Fruit fly (Drosophila melanogaster) whole organism, embryonic: ENCODE results near the gene mRpS14.

Experiments
- Bgb ChIP-seq: fragments of 200-800 bp; sonication (Bioruptor generic); IDR thresholded peaks from 2 replicates; pipeline ENCODE4 v1.3.6; 2022; ENCODE audit warnings: missing biosample characterization, missing genetic modification characterization; ENCODE audit not compliant: partially characterized antibody
- CG10274 ChIP-seq: fragments of 200-800 bp; sonication (Bioruptor generic); optimal IDR thresholded peaks from 3 replicates; lab custom pipeline; 2017; ENCODE audit warnings: missing biosample characterization, mild to moderate bottlenecking, missing genetic modification characterization
- CG11560 ChIP-seq: fragments of 200-800 bp; sonication (Bioruptor generic); IDR thresholded peaks from 3 replicates; pipeline ENCODE4 v1.3.6; 2022; ENCODE audit warnings: missing biosample characterization, missing genetic modification characterization
- CG11696 ChIP-seq: fragments of 200-800 bp; sonication (Bioruptor generic); IDR thresholded peaks from 2 replicates; pipeline ENCODE4 v1.3.6; 2022; ENCODE audit warnings: missing biosample characterization, missing genetic modification characterization
- CG12155 ChIP-seq: fragments of 200-800 bp; sonication (Bioruptor generic); optimal IDR thresholded peaks from 3 replicates; lab custom pipeline; 2016; ENCODE audit warnings: missing biosample characterization, missing genetic modification characterization
- CG12659 ChIP-seq: fragments of 200-800 bp; sonication (Bioruptor generic); optimal IDR thresholded peaks from 3 replicates; lab custom pipeline; 2017; ENCODE audit warnings: mild to moderate bottlenecking, missing biosample characterization, missing genetic modification reagents, missing genetic modification characterization
- CG13123 ChIP-seq: fragments of 200-800 bp; sonication (Bioruptor generic); optimal IDR thresholded peaks from 2 replicates; lab custom pipeline; 2016; ENCODE audit warnings: missing biosample characterization, missing genetic modification characterization
- CG14965 ChIP-seq: fragments of 200-800 bp; sonication (Bioruptor generic); optimal IDR thresholded peaks from 2 replicates; lab custom pipeline; 2016; ENCODE audit warnings: missing biosample characterization, missing genetic modification characterization, borderline replicate concordance
- CG1603 ChIP-seq: fragments of 200-800 bp; sonication (Bioruptor generic); optimal IDR thresholded peaks from 2 replicates; lab custom pipeline; 2019; ENCODE audit warnings: missing biosample characterization, mild to moderate bottlenecking, missing genetic modification characterization, moderate library complexity
- CG16779 ChIP-seq: fragments of 200-800 bp; sonication (Bioruptor generic); IDR thresholded peaks from 2 replicates; pipeline ENCODE4 v1.3.6; 2022; ENCODE audit warnings: missing biosample characterization, missing genetic modification characterization
- CG2120 ChIP-seq: fragments of 200-800 bp; sonication (Bioruptor generic); optimal IDR thresholded peaks from 3 replicates; lab custom pipeline; 2016; ENCODE audit warnings: missing biosample characterization, missing genetic modification characterization
- CG2712 ChIP-seq: fragments of 200-800 bp; optimal IDR thresholded peaks from 3 replicates; lab custom pipeline; 2019; ENCODE audit warnings: missing biosample characterization, mild to moderate bottlenecking, missing genetic modification characterization, moderate library complexity
- CG30403 ChIP-seq: fragments of 200-800 bp; sonication (Bioruptor generic); optimal IDR thresholded peaks from 3 replicates; lab custom pipeline; 2016; ENCODE audit warnings: missing biosample characterization, missing genetic modification characterization
- CG3281 ChIP-seq: fragments of 200-800 bp; sonication (Bioruptor generic); optimal IDR thresholded peaks from 3 replicates; lab custom pipeline; 2017; ENCODE audit warnings: missing biosample characterization, mild to moderate bottlenecking, missing genetic modification characterization
- CG34422 ChIP-seq: fragments of 200-800 bp; sonication (Bioruptor generic); IDR thresholded peaks from 3 replicates; pipeline ENCODE4 v1.3.6; 2022; ENCODE audit warnings: missing biosample characterization, missing genetic modification characterization
- CG4854 ChIP-seq: fragments of 200-800 bp; sonication (Bioruptor generic); optimal IDR thresholded peaks from 2 replicates; lab custom pipeline; 2016; ENCODE audit warnings: missing biosample characterization, missing genetic modification characterization, inconsistent platforms
- CG6254 ChIP-seq: fragments of 200-800 bp; sonication (Bioruptor generic); optimal IDR thresholded peaks from 3 replicates; lab custom pipeline; 2017; ENCODE audit warnings: mild to moderate bottlenecking, missing biosample characterization, missing genetic modification reagents, missing genetic modification characterization
- CoRest ChIP-seq: fragments of 200-800 bp; sonication (Bioruptor generic); optimal IDR thresholded peaks from 3 replicates; lab custom pipeline; 2018; ENCODE audit warnings: missing biosample characterization, mild to moderate bottlenecking, missing genetic modification characterization, moderate library complexity
- Dip3 ChIP-seq: fragments of 200-800 bp; sonication (Bioruptor generic); optimal IDR thresholded peaks from 3 replicates; lab custom pipeline; 2016; ENCODE audit warnings: missing biosample characterization, missing genetic modification characterization
- E2f2 ChIP-seq: fragments of 200-800 bp; sonication (Bioruptor generic); IDR thresholded peaks from 2 replicates; pipeline ENCODE4 v1.3.6; 2022; ENCODE audit warnings: missing biosample characterization, missing genetic modification characterization
- Elba2 ChIP-seq: fragments of 200-800 bp; sonication (Bioruptor generic); optimal IDR thresholded peaks from 3 replicates; lab custom pipeline; 2016; ENCODE audit warnings: missing biosample characterization, missing genetic modification characterization
- Hsf ChIP-seq: fragments of 200-800 bp; sonication (Bioruptor generic); optimal IDR thresholded peaks from 3 replicates; lab custom pipeline; 2016; ENCODE audit warnings: missing biosample characterization, missing genetic modification characterization
- Kr ChIP-seq: fragments of 200-800 bp; sonication (Bioruptor generic); optimal IDR thresholded peaks from 2 replicates; lab custom pipeline; 2017; ENCODE audit warnings: missing biosample characterization, mild to moderate bottlenecking, missing genetic modification characterization
- NC2α ChIP-seq: fragments of 200-800 bp; sonication (Bioruptor generic); optimal IDR thresholded peaks from 2 replicates; lab custom pipeline; 2016; ENCODE audit warnings: missing biosample characterization, missing genetic modification characterization
- Nf-YA ChIP-seq: fragments of 200-800 bp; sonication (Bioruptor generic); IDR thresholded peaks from 2 replicates; pipeline ENCODE4 v1.3.6; 2022; ENCODE audit warnings: missing biosample characterization, missing genetic modification characterization
- Opbp ChIP-seq: fragments of 200-800 bp; sonication (Bioruptor generic); IDR thresholded peaks from 3 replicates; pipeline ENCODE4 v1.3.6; 2022; ENCODE audit warnings: missing biosample characterization, missing genetic modification characterization; ENCODE audit not compliant: partially characterized antibody
- Sin3A ChIP-seq: fragments of >200 bp; optimal IDR thresholded peaks from 2 replicates; lab custom pipeline; 2018
- Vsx1 ChIP-seq: fragments of 200-800 bp; sonication (Bioruptor generic); optimal IDR thresholded peaks from 2 replicates; lab custom pipeline; 2017; ENCODE audit warnings: missing biosample characterization, mild to moderate bottlenecking, missing genetic modification characterization, missing genetic modification reagents
- Xbp1 ChIP-seq: fragments of 200-800 bp; sonication (Bioruptor generic); optimal IDR thresholded peaks from 3 replicates; lab custom pipeline; 2016; ENCODE audit warnings: missing biosample characterization, mild to moderate bottlenecking, missing genetic modification characterization
- YL-1 ChIP-seq: fragments of 200-800 bp; sonication (Bioruptor generic); optimal IDR thresholded peaks from 3 replicates; lab custom pipeline; 2017; ENCODE audit warnings: missing biosample characterization, mild to moderate bottlenecking, missing genetic modification characterization
- amos ChIP-seq: fragments of 200-800 bp; sonication (Bioruptor generic); IDR thresholded peaks from 2 replicates; pipeline ENCODE4 v1.3.6; 2022; ENCODE audit warnings: missing biosample characterization, missing genetic modification characterization; ENCODE audit not compliant: partially characterized antibody
- bab2 ChIP-seq: fragments of 200-800 bp; sonication (Bioruptor generic); optimal IDR thresholded peaks from 2 replicates; lab custom pipeline; 2016; ENCODE audit warnings: missing biosample characterization, missing genetic modification characterization
- bcd ChIP-seq: fragments of 200-800 bp; sonication (Bioruptor generic); optimal IDR thresholded peaks from 2 replicates; lab custom pipeline; 2017; ENCODE audit warnings: missing biosample characterization, mild to moderate bottlenecking, missing genetic modification characterization
- btn ChIP-seq: fragments of 200-800 bp; sonication (Bioruptor generic); optimal IDR thresholded peaks from 2 replicates; lab custom pipeline; 2016; ENCODE audit warnings: missing biosample characterization, missing genetic modification characterization
- cwo ChIP-seq: fragments of 200-800 bp; sonication (Bioruptor generic); optimal IDR thresholded peaks from 3 replicates; lab custom pipeline; 2017; ENCODE audit warnings: missing biosample characterization, missing genetic modification characterization, mild to moderate bottlenecking, moderate library complexity, missing genetic modification reagents
- emc ChIP-seq: fragments of 200-800 bp; sonication (Bioruptor generic); optimal IDR thresholded peaks from 2 replicates; lab custom pipeline; 2016; ENCODE audit warnings: missing biosample characterization, missing genetic modification characterization
- ems ChIP-seq: fragments of 200-800 bp; sonication (Bioruptor generic); optimal IDR thresholded peaks from 3 replicates; lab custom pipeline; 2016; ENCODE audit warnings: missing biosample characterization, missing genetic modification characterization
- en ChIP-seq: fragments of 200-800 bp; sonication (Bioruptor generic); optimal IDR thresholded peaks from 2 replicates; lab custom pipeline; 2016; ENCODE audit warnings: missing biosample characterization, missing genetic modification characterization
- ewg ChIP-seq: fragments of 200-800 bp; sonication (Bioruptor generic); optimal IDR thresholded peaks from 3 replicates; lab custom pipeline; 2017; ENCODE audit warnings: mild to moderate bottlenecking, missing biosample characterization, missing genetic modification reagents, missing genetic modification characterization
- fd3F ChIP-seq: fragments of 200-800 bp; sonication (Bioruptor generic); optimal IDR thresholded peaks from 2 replicates; lab custom pipeline; 2018; ENCODE audit warnings: missing biosample characterization, mild to moderate bottlenecking, missing genetic modification characterization, moderate library complexity
- gsb ChIP-seq: fragments of 200-800 bp; sonication (Bioruptor generic); IDR thresholded peaks from 2 replicates; pipeline ENCODE4 v1.3.6; 2022; ENCODE audit warnings: missing biosample characterization, missing genetic modification characterization
- h ChIP-seq: fragments of >200 bp; optimal IDR thresholded peaks from 2 replicates; lab custom pipeline; 2017
- nom ChIP-seq: fragments of 200-800 bp; sonication (Bioruptor generic); optimal IDR thresholded peaks from 2 replicates; lab custom pipeline; 2017; ENCODE audit warnings: missing biosample characterization, missing genetic modification characterization, mild to moderate bottlenecking, moderate library complexity, missing genetic modification reagents
- rib ChIP-seq: fragments of 200-800 bp; sonication (Bioruptor generic); IDR thresholded peaks from 2 replicates; pipeline ENCODE4 v1.3.6; 2022; ENCODE audit warnings: missing biosample characterization, missing genetic modification characterization
- sim ChIP-seq: fragments of 200-800 bp; sonication (Bioruptor generic); IDR thresholded peaks from 2 replicates; pipeline ENCODE4 v1.3.6; 2022; ENCODE audit warnings: missing biosample characterization, missing genetic modification characterization
- sna ChIP-seq: fragments of 200-800 bp; sonication (Bioruptor generic); IDR thresholded peaks from 2 replicates; pipeline ENCODE4 v1.3.6; 2022; ENCODE audit warnings: missing biosample characterization, missing genetic modification characterization; ENCODE audit not compliant: partially characterized antibody
- sr ChIP-seq: fragments of 200-800 bp; sonication (Bioruptor generic); IDR thresholded peaks from 3 replicates; pipeline ENCODE4 v1.3.6; 2022; ENCODE audit warnings: missing biosample characterization, missing genetic modification characterization
- tup ChIP-seq: fragments of 200-800 bp; sonication (Bioruptor generic); optimal IDR thresholded peaks from 2 replicates; lab custom pipeline; 2016; ENCODE audit warnings: missing biosample characterization, mild to moderate bottlenecking, missing genetic modification characterization, moderate library complexity
- unpg ChIP-seq: fragments of 200-800 bp; sonication (Bioruptor generic); optimal IDR thresholded peaks from 3 replicates; lab custom pipeline; 2018; ENCODE audit warnings: missing biosample characterization, mild to moderate bottlenecking, missing genetic modification characterization, moderate library complexity
- vfl ChIP-seq: fragments of 200-800 bp; sonication (Bioruptor generic); optimal IDR thresholded peaks from 2 replicates; lab custom pipeline; 2016; ENCODE audit warnings: missing biosample characterization, missing genetic modification characterization
- yki ChIP-seq: fragments of >200 bp; optimal IDR thresholded peaks from 3 replicates; lab custom pipeline; 2018
- zfh2 ChIP-seq: fragments of 200-800 bp; sonication (Bioruptor generic); optimal IDR thresholded peaks from 2 replicates; lab custom pipeline; 2016; ENCODE audit warnings: missing biosample characterization, missing genetic modification characterization

mRpS14 gene

DNA sequence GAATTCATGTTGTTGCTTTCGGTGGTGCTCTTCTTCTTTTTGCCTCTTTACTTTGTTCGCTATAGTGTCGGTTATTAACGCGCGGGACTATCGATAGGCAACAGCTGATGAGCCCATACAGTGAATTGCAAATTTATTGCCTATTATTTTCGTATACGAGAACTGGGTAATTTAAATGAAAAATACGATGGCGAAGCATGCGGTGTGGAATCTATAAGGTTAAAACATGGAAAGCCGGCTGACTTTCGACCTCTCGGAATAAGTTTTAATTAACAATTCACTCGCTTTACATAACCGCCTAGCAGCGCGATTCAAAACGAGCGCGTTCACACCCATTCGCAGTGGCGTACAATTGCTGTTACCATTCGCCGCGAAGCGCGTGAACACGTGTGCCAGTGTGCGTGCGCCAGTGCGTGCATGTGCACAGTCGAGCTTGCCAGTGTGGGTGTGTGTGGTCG lies at the start of gene mRpS14, which contains the start of gene Naa15-16:
Gene mRpS14, minus strand, starts transcription at position 370 of the 458 bp plus-strand sequence.
Gene Naa15-16, plus strand, starts transcription at position 116 of the 458 bp plus-strand sequence.
- no peak for TF ChIP-seq CG16779
- no peak for TF ChIP-seq CG30403 (GFP tag; lab: Kevin White, UChicago)
- no peak for TF ChIP-seq fd3F
- peak; percentile 20 for TF ChIP-seq ewg
- no peak for TF ChIP-seq h (lab: Kevin White, UChicago)
- TF ChIP-seq Nf-YA (GFP tag; lab: Robert Waterston, UW), result no peak
- no peak for TF ChIP-seq CG10274 (GFP tag; lab: Kevin White, UChicago)
- no peak; the same call in 1 of the 3 replicates for TF ChIP-seq Opbp (GFP tag; lab: Robert Waterston, UW)
- TF ChIP-seq cwo (GFP tag; lab: Kevin White, UChicago), result no peak
- no peak for TF ChIP-seq sr
- TF ChIP-seq zfh2 (GFP tag; lab: Kevin White, UChicago), result no peak
- no peak for TF ChIP-seq CG12155 (GFP tag; lab: Kevin White, UChicago)
- no peak for TF ChIP-seq tup (GFP tag; lab: Kevin White, UChicago)
- no peak for TF ChIP-seq unpg
- no peak for TF ChIP-seq CG14965 (GFP tag; lab: Kevin White, UChicago)
- no peak for TF ChIP-seq en (GFP tag; lab: Kevin White, UChicago)
- TF ChIP-seq vfl (GFP tag; lab: Kevin White, UChicago), result no peak
- peak; percentile 78 for TF ChIP-seq yki (lab: Kevin White, UChicago)
- no peak for TF ChIP-seq CG2712 (tag; lab: Kevin White, UChicago)
- TF ChIP-seq Bgb (GFP tag; lab: Robert Waterston, UW), result peak; percentile 19; the same call in 1 of the 2 replicates
- no peak for TF ChIP-seq emc (GFP tag; lab: Kevin White, UChicago)
- TF ChIP-seq nom, result no peak
- TF ChIP-seq CG1603 (tag; lab: Kevin White, UChicago), result no peak
- TF ChIP-seq bab2 (GFP tag; lab: Kevin White, UChicago), result no peak
- TF ChIP-seq CG3281 (GFP tag; lab: Kevin White, UChicago), result no peak
- TF ChIP-seq Vsx1 (GFP tag; lab: Kevin White, UChicago), result no peak
- TF ChIP-seq sim (GFP tag; lab: Robert Waterston, UW), result no peak
- no peak for TF ChIP-seq Xbp1 (GFP tag; lab: Kevin White, UChicago)
- TF ChIP-seq Kr (GFP tag; lab: Kevin White, UChicago), result no peak
- no peak for TF ChIP-seq CoRest (tag; lab: Kevin White, UChicago)
- TF ChIP-seq CG4854 (GFP tag; lab: Kevin White, UChicago), result no peak
- peak; percentile 91 for TF ChIP-seq Sin3A (lab: Kevin White, UChicago)
- TF ChIP-seq gsb (GFP tag; lab: Robert Waterston, UW), result no peak
- TF ChIP-seq Elba2 (GFP tag; lab: Kevin White, UChicago), result no peak
- no peak for TF ChIP-seq CG13123
- no peak for TF ChIP-seq Hsf (GFP tag; lab: Kevin White, UChicago)
- no peak for TF ChIP-seq NC2α (GFP tag; lab: Kevin White, UChicago)
- no peak for TF ChIP-seq bcd
- TF ChIP-seq amos (GFP tag; lab: Robert Waterston, UW), result peak; percentile 42; the same call in 1 of the 2 replicates
- TF ChIP-seq E2f2 (GFP tag; lab: Robert Waterston, UW), result peak; percentile 86
- no peak for TF ChIP-seq ems (GFP tag; lab: Kevin White, UChicago)
- TF ChIP-seq Dip3, result no peak
- peak; percentile 67 for TF ChIP-seq CG12659 (GFP tag; lab: Kevin White, UChicago)
- TF ChIP-seq CG11696 (GFP tag; lab: Robert Waterston, UW), result no peak
- no peak for TF ChIP-seq CG6254 (GFP tag; lab: Kevin White, UChicago)
- TF ChIP-seq CG11560 (tag; lab: Robert Waterston, UW), result no peak
- no peak for TF ChIP-seq btn (GFP tag; lab: Kevin White, UChicago)
- no peak for TF ChIP-seq CG2120
- TF ChIP-seq rib (GFP tag; lab: Robert Waterston, UW), result no peak
- TF ChIP-seq CG34422, result no peak
- TF ChIP-seq YL-1 (GFP tag; lab: Kevin White, UChicago), result peak; percentile 60
- TF ChIP-seq sna, result 0 out of 2 replicates have a peak, but pooled peaks have one; percentile 31
